Fruit fly (Drosophila melanogaster): ENCODE data around the gene S1P.

The S1P gene

dm6 chr3L:21604265-21604664 is 12.9 kb downstream of the S1P start (continued):
- TF ChIP-seq CG18619 (GFP tag; optimal IDR thresholded peaks at IDR 0.05), result peak; percentile 4
- peak; percentile 52 for TF ChIP-seq Hmr (GFP tag; optimal IDR thresholded peaks at IDR 0.05)
- no peak for TF ChIP-seq so (GFP tag; IDR thresholded peaks at IDR 0.05)
- peak; percentile 69 for TF ChIP-seq Antp (GFP tag; optimal IDR thresholded peaks at IDR 0.05)
- TF ChIP-seq sim (GFP tag; IDR thresholded peaks at IDR 0.05), result no peak
- peak; percentile 53 for TF ChIP-seq NfI (GFP tag; optimal IDR thresholded peaks at IDR 0.05)
- no peak for TF ChIP-seq emc (GFP tag; optimal IDR thresholded peaks at IDR 0.05)
- TF ChIP-seq CG7271 (tag; optimal IDR thresholded peaks at IDR 0.05), result no peak
- TF ChIP-seq Mad (GFP tag; optimal IDR thresholded peaks at IDR 0.05), result peak; percentile 52
- no peak for TF ChIP-seq Dfd (GFP tag; optimal IDR thresholded peaks at IDR 0.05)
- TF ChIP-seq ro (GFP tag; IDR thresholded peaks at IDR 0.05), result no peak
- no peak for TF ChIP-seq CG3995 (GFP tag; optimal IDR thresholded peaks at IDR 0.05)
- no peak for TF ChIP-seq CG15479 (GFP tag; optimal IDR thresholded peaks at IDR 0.05)
- TF ChIP-seq CG10654 (GFP tag; optimal IDR thresholded peaks at IDR 0.05), result peak; percentile 50
- no peak for TF ChIP-seq CG10462 (GFP tag; optimal IDR thresholded peaks at IDR 0.05)
- peak; percentile 66 for TF ChIP-seq sqz (GFP tag; optimal IDR thresholded peaks at IDR 0.05)
- no peak for TF ChIP-seq CG18011 (GFP tag; optimal IDR thresholded peaks at IDR 0.05)
- peak; percentile 40 for TF ChIP-seq CG31365 (tag; optimal IDR thresholded peaks at IDR 0.05)
- peak; percentile 72 for TF ChIP-seq E2f2 (GFP tag; IDR thresholded peaks at IDR 0.05)
- peak; percentile 43 for TF ChIP-seq Side (GFP tag; optimal IDR thresholded peaks at IDR 0.05)
- no peak for TF ChIP-seq CG3281 (GFP tag; optimal IDR thresholded peaks at IDR 0.05)
- TF ChIP-seq CG18476 (GFP tag; optimal IDR thresholded peaks at IDR 0.05), result no peak
- TF ChIP-seq CG13123 (GFP tag; optimal IDR thresholded peaks at IDR 0.05), result no peak
- peak; percentile 96 for TF ChIP-seq CG3065 (GFP tag; optimal IDR thresholded peaks at IDR 0.05)
- no peak for TF ChIP-seq HHEX (GFP tag; optimal IDR thresholded peaks at IDR 0.05)
- TF ChIP-seq CG7372 (GFP tag; IDR thresholded peaks at IDR 0.05), result no peak
- peak; percentile 40 for TF ChIP-seq Dip3 (GFP tag; optimal IDR thresholded peaks at IDR 0.05)
- TF ChIP-seq CG43689 (GFP tag; IDR thresholded peaks at IDR 0.05), result no peak
- peak; percentile 66 for TF ChIP-seq Camta (GFP tag; optimal IDR thresholded peaks at IDR 0.05)
- peak; percentile 84 for TF ChIP-seq CG42726 (GFP tag; IDR thresholded peaks at IDR 0.05; ENCODE audit: partially characterized antibody)
- no peak for TF ChIP-seq CG17568 (GFP tag; optimal IDR thresholded peaks at IDR 0.05)
- no peak for TF ChIP-seq CG11093 (GFP tag; IDR thresholded peaks at IDR 0.05)
- TF ChIP-seq CG34224 (GFP tag; IDR thresholded peaks at IDR 0.05; ENCODE audit: partially characterized antibody), result no peak
- no peak for TF ChIP-seq fru (optimal IDR thresholded peaks at IDR 0.05)
- peak; percentile 66; the same call in 2 of the 3 replicates for TF ChIP-seq ken (GFP tag; IDR thresholded peaks at IDR 0.05)
- TF ChIP-seq tin (GFP tag; optimal IDR thresholded peaks at IDR 0.05), result peak; percentile 72
- peak; percentile 54 for TF ChIP-seq chn (GFP tag; optimal IDR thresholded peaks at IDR 0.05)
- TF ChIP-seq slou (GFP tag; optimal IDR thresholded peaks at IDR 0.05), result peak; percentile 1
- no peak for TF ChIP-seq CG6654 (GFP tag; optimal IDR thresholded peaks at IDR 0.05)
- peak; percentile 13 for TF ChIP-seq jing (GFP tag; optimal IDR thresholded peaks at IDR 0.05)
- no peak for TF ChIP-seq usp (GFP tag; optimal IDR thresholded peaks at IDR 0.05)
- TF ChIP-seq TFAM (GFP tag; optimal IDR thresholded peaks at IDR 0.05), result no peak
- TF ChIP-seq nerfin-1 (tag; optimal IDR thresholded peaks at IDR 0.05), result no peak
- TF ChIP-seq CG12391 (tag; optimal IDR thresholded peaks at IDR 0.05), result peak; percentile 24
- peak; percentile 68 for TF ChIP-seq CG16863 (GFP tag; optimal IDR thresholded peaks at IDR 0.05)
- peak; percentile 40 to 93 for TF ChIP-seq chif (GFP tag; optimal IDR thresholded peaks at IDR 0.05)
- TF ChIP-seq Six4 (GFP tag; optimal IDR thresholded peaks at IDR 0.05), result peak; percentile 26
- no peak for TF ChIP-seq CG31224 (GFP tag; IDR thresholded peaks at IDR 0.05)
- peak; percentile 50 for TF ChIP-seq pita (GFP tag; optimal IDR thresholded peaks at IDR 0.05)
- no peak for TF ChIP-seq B-H1 (GFP tag; IDR thresholded peaks at IDR 0.05)
- no peak for TF ChIP-seq CG6813 (GFP tag; optimal IDR thresholded peaks at IDR 0.05)
- TF ChIP-seq Fer3 (tag; optimal IDR thresholded peaks at IDR 0.05), result no peak
